Worm (Caenorhabditis elegans): ENCODE measurements around the gene msp-152.
"Not testable (repeated sequence)": the region's sequence is repeated elsewhere in the genome, so short reads cannot be mapped to it uniquely, and the experiment has no call there.

The msp-152 gene

ce11 chrII:4932727-4933126 lies at the start of gene msp-152:
Gene msp-152, plus strand, starts transcription at chrII:4933027.
- not testable (repeated sequence) for TF ChIP-seq nhr-23, unc-39, lin-11 (tag; optimal IDR thresholded peaks at IDR 0.05)

ce11 chrII:4883412-4883811 lies 49.4 kb upstream of the msp-152 start, which contains the start of gene gst-8:
Gene gst-8, plus strand, starts transcription at chrII:4883712.
- TF ChIP-seq skn-1 (tag; optimal IDR thresholded peaks at IDR 0.05) (peak; percentile 56), snpc-4 (tag; optimal IDR thresholded peaks at IDR 0.05) (no peak)

DNA sequence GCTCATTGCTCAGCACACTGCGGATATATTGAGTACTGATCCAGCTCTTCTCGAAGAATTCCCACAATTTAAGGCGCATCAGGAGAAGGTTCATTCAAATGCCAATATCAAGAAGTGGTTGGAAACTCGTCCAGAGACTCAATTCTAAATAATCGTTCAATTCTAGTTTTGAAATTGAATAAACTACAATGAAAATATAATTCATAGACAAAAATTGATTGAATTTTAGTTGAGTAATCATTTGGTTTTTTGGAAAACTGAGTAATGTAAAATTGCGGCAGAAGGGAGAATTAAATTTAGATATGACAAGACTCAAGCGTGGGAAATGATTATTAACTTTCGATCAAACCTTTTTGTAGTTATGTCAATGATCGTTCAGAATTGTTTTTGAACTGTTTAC lies 48.4 kb upstream of the msp-152 start:
- no peak for TF ChIP-seq egl-27 (tag; optimal IDR thresholded peaks at IDR 0.05)
- TF ChIP-seq nhr-25 (tag; optimal IDR thresholded peaks at IDR 0.05), result no peak
- TF ChIP-seq nhr-23 (tag; optimal IDR thresholded peaks at IDR 0.05), result no peak
- no peak for TF ChIP-seq C34F6.9 (tag; optimal IDR thresholded peaks at IDR 0.05)
- no peak for TF ChIP-seq mbf-1 (tag; optimal IDR thresholded peaks at IDR 0.05)
- TF ChIP-seq elt-1 (tag; optimal IDR thresholded peaks at IDR 0.05), result no peak
- no peak for TF ChIP-seq elt-3 (tag; optimal IDR thresholded peaks at IDR 0.05)
- TF ChIP-seq lin-11 (tag; optimal IDR thresholded peaks at IDR 0.05), result no peak
- no peak for TF ChIP-seq nhr-6 (tag; optimal IDR thresholded peaks at IDR 0.05)
- no peak for TF ChIP-seq ztf-1 (GFP tag; conservative IDR thresholded peaks at IDR 0.05)
- no peak for TF ChIP-seq sem-4 (tag; optimal IDR thresholded peaks at IDR 0.05)
- no peak for TF ChIP-seq alr-1 (tag; optimal IDR thresholded peaks at IDR 0.05)

DNA sequence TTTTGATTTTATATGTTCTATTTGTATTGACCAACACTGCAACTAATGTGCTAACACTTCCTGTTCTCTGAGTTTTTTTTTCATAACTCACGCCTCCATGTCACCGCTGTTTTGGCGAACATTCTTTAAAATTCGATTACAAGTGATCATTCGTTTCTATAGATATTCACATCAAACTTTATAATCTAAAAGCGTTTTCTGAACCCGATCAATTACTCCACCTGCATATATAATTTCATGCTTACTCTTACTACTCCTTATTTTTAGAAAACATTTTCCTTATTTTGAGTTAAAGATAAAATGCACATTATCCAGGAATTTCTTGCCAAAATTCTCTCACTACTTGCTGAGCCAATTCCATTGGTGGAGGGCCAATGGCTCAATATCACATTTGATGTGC lies 46.9 kb upstream of the msp-152 start, which contains the start of gene R05F9.7:
Gene R05F9.7 (plus strand): TSS at position 301 of the 400 bp plus-strand sequence.
- TF ChIP-seq snpc-4 (tag; optimal IDR thresholded peaks at IDR 0.05), result no peak
- no peak for TF ChIP-seq sem-4 (tag; optimal IDR thresholded peaks at IDR 0.05)
- no peak for TF ChIP-seq nhr-21 (tag; optimal IDR thresholded peaks at IDR 0.05)
- no peak for TF ChIP-seq C34F6.9 (tag; optimal IDR thresholded peaks at IDR 0.05)
- TF ChIP-seq ztf-1 (GFP tag; conservative IDR thresholded peaks at IDR 0.05), result no peak

DNA sequence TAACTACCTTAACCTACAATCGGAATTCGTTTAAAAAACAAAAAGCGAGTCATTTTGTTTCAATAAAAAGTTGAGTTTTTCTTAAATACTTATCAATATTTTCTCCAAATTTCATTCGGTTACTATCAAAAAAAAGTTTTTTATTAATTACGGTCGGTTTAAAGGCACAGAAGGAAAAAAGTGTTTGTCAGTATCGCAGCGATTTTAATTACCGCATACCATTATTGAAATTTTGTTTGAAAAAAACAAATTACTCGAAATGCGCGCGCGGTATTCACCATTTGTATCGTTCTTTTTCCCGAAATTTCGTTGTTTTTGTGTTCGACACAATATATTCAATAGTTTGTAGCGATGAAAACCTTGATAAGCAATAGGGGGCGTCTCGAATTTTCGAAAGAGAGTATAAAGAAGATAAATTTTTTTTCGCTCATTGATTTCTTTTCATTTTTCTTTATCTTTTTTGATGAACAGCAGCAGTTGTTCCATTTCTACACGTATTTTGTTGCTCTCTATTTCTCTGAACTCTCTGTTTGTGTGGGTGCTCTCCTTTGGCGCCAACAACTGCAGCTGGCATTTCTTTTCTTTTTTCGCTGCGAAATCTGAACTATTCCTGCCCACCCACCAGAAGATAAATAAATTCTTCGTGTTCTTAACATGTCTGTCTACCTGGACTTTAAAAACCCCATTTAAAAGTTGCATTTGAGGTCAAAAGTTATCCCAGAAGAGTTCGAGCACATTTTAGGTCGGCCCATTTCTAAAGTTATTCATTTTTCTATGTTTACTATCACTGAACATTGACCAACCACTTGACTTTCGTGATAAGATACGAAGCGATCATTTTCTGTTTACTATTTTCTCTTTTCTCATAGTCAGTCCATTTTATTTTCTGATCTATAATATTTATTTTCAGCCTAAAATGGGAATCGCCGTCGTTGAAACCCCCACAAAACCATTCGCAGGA lies 44.0 kb upstream of the msp-152 start, which contains the start of gene pgm-1:
Gene pgm-1 (plus strand): TSS at position 911 of the 961 bp plus-strand sequence.
- TF ChIP-seq sma-9 (GFP tag; optimal IDR thresholded peaks at IDR 0.05) (peak; percentile 45), sma-9 (tag; optimal IDR thresholded peaks at IDR 0.05) (no peak), lsy-2 (tag; optimal IDR thresholded peaks at IDR 0.05) (peak in 1 of 2 experiments; percentile 23), fos-1 (tag; optimal IDR thresholded peaks at IDR 0.05) (peak; percentile 15), crh-2 (tag; optimal IDR thresholded peaks at IDR 0.05) (peak; percentile 53), ama-1 (optimal IDR thresholded peaks at IDR 0.05) (peak; percentile 50), ztf-1 (GFP tag; conservative IDR thresholded peaks at IDR 0.05) (no peak), lin-13 (GFP tag; optimal IDR thresholded peaks at IDR 0.05) (no peak), nhr-129 (tag; optimal IDR thresholded peaks at IDR 0.05) (peak; percentile 33), F13H6.1 (tag; optimal IDR thresholded peaks at IDR 0.05) (peak; percentile 52), C34F6.9 (tag; optimal IDR thresholded peaks at IDR 0.05) (peak; percentile 70), unc-55 (GFP tag; optimal IDR thresholded peaks at IDR 0.05) (peak; percentile 9), zag-1 (tag; optimal IDR thresholded peaks at IDR 0.05) (no peak)

DNA sequence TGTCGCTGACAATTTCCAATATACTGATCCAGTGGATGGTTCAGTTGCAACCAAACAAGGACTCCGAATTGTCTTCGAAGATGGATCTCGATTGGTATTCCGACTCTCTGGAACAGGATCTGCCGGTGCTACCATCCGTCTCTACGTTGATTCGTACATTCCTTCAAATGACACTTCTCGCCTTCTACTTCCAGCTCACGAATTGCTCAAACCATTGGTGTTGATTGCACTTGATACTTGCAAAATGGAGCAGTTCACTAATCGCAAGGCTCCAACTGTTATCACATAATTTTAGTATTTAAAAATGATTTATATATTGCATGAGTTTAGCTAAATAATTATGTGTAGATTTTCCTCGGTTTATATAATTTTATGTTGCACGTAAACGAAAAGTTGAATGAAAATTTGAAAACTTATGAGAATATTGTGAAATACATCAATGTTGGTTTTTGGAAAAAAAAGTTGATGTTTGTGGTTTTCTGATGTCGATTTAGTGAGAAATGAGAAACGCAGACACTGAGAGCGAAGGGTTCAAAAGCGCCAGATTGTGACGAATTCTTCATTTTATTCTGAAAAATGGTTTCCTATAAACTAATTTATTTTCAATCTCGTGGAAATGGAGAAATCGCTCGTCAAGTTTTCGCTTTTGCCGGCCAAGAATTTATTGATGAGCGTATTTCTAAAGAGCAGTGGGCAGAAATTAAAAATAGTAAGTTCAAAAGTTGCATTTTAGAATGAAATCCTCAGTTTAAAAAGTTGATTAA lies 41.6 kb upstream of the msp-152 start, which contains the start of gene gst-9:
Gene gst-9 (plus strand): TSS at position 574 of the 764 bp plus-strand sequence.
- TF ChIP-seq sma-3 (GFP tag; optimal IDR thresholded peaks at IDR 0.05), result peak; percentile 23
- peak; percentile 81 for TF ChIP-seq ama-1 (optimal IDR thresholded peaks at IDR 0.05)
- TF ChIP-seq sma-9 (GFP tag; optimal IDR thresholded peaks at IDR 0.05), result peak; percentile 33
- TF ChIP-seq sma-9 (tag; optimal IDR thresholded peaks at IDR 0.05), result no peak
- peak; percentile 43 for TF ChIP-seq unc-55 (GFP tag; optimal IDR thresholded peaks at IDR 0.05)
- no peak for TF ChIP-seq nhr-25 (tag; optimal IDR thresholded peaks at IDR 0.05)
- no peak for TF ChIP-seq nhr-77 (tag; optimal IDR thresholded peaks at IDR 0.05)
- TF ChIP-seq F13H6.1 (tag; optimal IDR thresholded peaks at IDR 0.05), result peak; percentile 25
- peak in 1 of 2 experiments; percentile 51 for TF ChIP-seq lsy-2 (tag; optimal IDR thresholded peaks at IDR 0.05)
- no peak for TF ChIP-seq mdl-1 (tag; optimal IDR thresholded peaks at IDR 0.05)
- TF ChIP-seq nhr-6 (tag; optimal IDR thresholded peaks at IDR 0.05), result peak; percentile 8
- TF ChIP-seq egl-27 (tag; optimal IDR thresholded peaks at IDR 0.05), result no peak
- TF ChIP-seq ztf-4 (tag; optimal IDR thresholded peaks at IDR 0.05), result peak; percentile 66
- peak; percentile 33 for TF ChIP-seq nhr-129 (tag; optimal IDR thresholded peaks at IDR 0.05)
- TF ChIP-seq crh-2 (tag; optimal IDR thresholded peaks at IDR 0.05), result peak; percentile 61
